Worm (Caenorhabditis elegans) whole organism, late embryonic: ENCODE results near the gene F15H10.8.

Experiments used
- C08G9.2 ChIP-seq: sonication (generic microtip); optimal IDR thresholded peaks from 2 replicates; lab custom pipeline; 2016; ENCODE audit warnings: mild to moderate bottlenecking, missing genetic modification characterization, moderate library complexity, missing compliant biosample characterization
- C38D4.7 ChIP-seq: fragments of 200-800 bp; sonication (Bioruptor generic); optimal IDR thresholded peaks from 2 replicates; lab custom pipeline; 2018; ENCODE audit warnings: mild to moderate bottlenecking, missing genetic modification characterization, moderate library complexity, missing compliant biosample characterization
- F13H6.1 ChIP-seq: sonication (generic microtip); optimal IDR thresholded peaks from 2 replicates; lab custom pipeline; 2016; ENCODE audit warnings: missing genetic modification characterization, missing compliant biosample characterization
- Y22D7AL.16 ChIP-seq: sonication (generic microtip); optimal IDR thresholded peaks from 2 replicates; lab custom pipeline; 2016; ENCODE audit warnings: missing genetic modification characterization, missing compliant biosample characterization
- ahr-1 ChIP-seq: sonication (generic microtip); optimal IDR thresholded peaks from 2 replicates; lab custom pipeline; 2016; ENCODE audit warnings: missing genetic modification characterization, missing compliant biosample characterization
- ama-1 ChIP-seq: fragments of 150-350 bp; optimal IDR thresholded peaks from 2 replicates; lab custom pipeline; 2014
- ceh-14 ChIP-seq: sonication (generic microtip); optimal IDR thresholded peaks from 2 replicates; lab custom pipeline; 2016; ENCODE audit warnings: missing genotype, missing genetic modification characterization, missing compliant biosample characterization
- ceh-18 ChIP-seq: sonication (generic microtip); optimal IDR thresholded peaks from 2 replicates; lab custom pipeline; 2016; ENCODE audit warnings: missing genetic modification characterization, missing compliant biosample characterization
- ceh-19 ChIP-seq: fragments of 200-800 bp; sonication (Bioruptor generic); optimal IDR thresholded peaks from 2 replicates; lab custom pipeline; 2018; ENCODE audit warnings: mild to moderate bottlenecking, missing genetic modification characterization, missing compliant biosample characterization
- ceh-2 ChIP-seq: sonication (generic microtip); optimal IDR thresholded peaks from 2 replicates; lab custom pipeline; 2016; ENCODE audit warnings: missing genotype, missing genetic modification characterization, missing compliant biosample characterization
- ceh-22 ChIP-seq: sonication (generic microtip); optimal IDR thresholded peaks from 2 replicates; lab custom pipeline; 2017; ENCODE audit warnings: missing biosample characterization, missing genetic modification characterization
- ceh-30 ChIP-seq: fragments of 150-350 bp; optimal IDR thresholded peaks from 2 replicates; lab custom pipeline; 2014; ENCODE audit warnings: missing biosample characterization, missing genetic modification characterization
- ceh-31 ChIP-seq: sonication (generic microtip); optimal IDR thresholded peaks from 2 replicates; lab custom pipeline; 2016; ENCODE audit warnings: missing genetic modification characterization, missing compliant biosample characterization
- ceh-6 ChIP-seq: fragments of 200-800 bp; sonication (Bioruptor generic); optimal IDR thresholded peaks from 2 replicates; lab custom pipeline; 2018; ENCODE audit warnings: mild to moderate bottlenecking, missing genetic modification characterization, missing compliant biosample characterization
- ceh-9 ChIP-seq: sonication (generic microtip); optimal IDR thresholded peaks from 2 replicates; lab custom pipeline; 2016; ENCODE audit warnings: mild to moderate bottlenecking, missing genetic modification characterization, inconsistent platforms, missing compliant biosample characterization
- che-1 ChIP-seq: sonication (generic microtip); optimal IDR thresholded peaks from 2 replicates; lab custom pipeline; 2016; ENCODE audit warnings: mild to moderate bottlenecking, missing genetic modification characterization, missing compliant biosample characterization
- dmd-4 ChIP-seq: sonication (generic microtip); optimal IDR thresholded peaks from 2 replicates; lab custom pipeline; 2016; ENCODE audit warnings: borderline replicate concordance, missing genetic modification characterization, missing compliant biosample characterization
- elt-2 ChIP-seq: sonication (generic microtip); optimal IDR thresholded peaks from 2 replicates; lab custom pipeline; 2016; ENCODE audit warnings: missing genetic modification reagents, missing genetic modification characterization, missing compliant biosample characterization
- fkh-10 ChIP-seq: fragments of 150-350 bp; optimal IDR thresholded peaks from 2 replicates; lab custom pipeline; 2014; ENCODE audit warnings: missing biosample characterization, missing genetic modification reagents, missing genetic modification characterization
- fkh-6 ChIP-seq: sonication (generic microtip); optimal IDR thresholded peaks from 2 replicates; lab custom pipeline; 2016; ENCODE audit warnings: missing genetic modification characterization, missing compliant biosample characterization
- hlh-13 ChIP-seq: fragments of 200-800 bp; sonication (Bioruptor generic); optimal IDR thresholded peaks from 2 replicates; lab custom pipeline; 2018; ENCODE audit warnings: mild to moderate bottlenecking, missing genetic modification characterization, missing compliant biosample characterization
- hlh-15 ChIP-seq: sonication (generic microtip); optimal IDR thresholded peaks from 2 replicates; lab custom pipeline; 2016; ENCODE audit warnings: missing genetic modification characterization, missing compliant biosample characterization
- hlh-30 ChIP-seq: sonication (generic microtip); optimal IDR thresholded peaks from 2 replicates; lab custom pipeline; 2017; ENCODE audit warnings: antibody characterized with exemption, missing genetic modification characterization, missing compliant biosample characterization; ENCODE audit not compliant: insufficient read depth
- hlh-6 ChIP-seq: sonication (generic microtip); optimal IDR thresholded peaks from 2 replicates; lab custom pipeline; 2016; ENCODE audit warnings: missing genotype, missing genetic modification characterization, missing compliant biosample characterization
- nfya-1 ChIP-seq: sonication (generic microtip); optimal IDR thresholded peaks from 2 replicates; lab custom pipeline; 2017; ENCODE audit warnings: missing genetic modification characterization, mild to moderate bottlenecking, missing compliant biosample characterization, antibody characterized with exemption, moderate library complexity
- pag-3 ChIP-seq: sonication (generic microtip); optimal IDR thresholded peaks from 2 replicates; lab custom pipeline; 2016; ENCODE audit warnings: missing compliant biosample characterization, missing genetic modification characterization, borderline replicate concordance
- pax-1 ChIP-seq: fragments of 150-350 bp; optimal IDR thresholded peaks from 2 replicates; lab custom pipeline; 2014; ENCODE audit warnings: missing biosample characterization, missing genetic modification characterization
- pha-2 ChIP-seq: sonication (generic microtip); optimal IDR thresholded peaks from 2 replicates; lab custom pipeline; 2017; ENCODE audit warnings: mild to moderate bottlenecking, missing genetic modification characterization, missing compliant biosample characterization
- ref-2 ChIP-seq: sonication (generic microtip); optimal IDR thresholded peaks from 2 replicates; lab custom pipeline; 2016; ENCODE audit warnings: missing genetic modification characterization, missing compliant biosample characterization
- rnt-1 ChIP-seq: sonication (generic microtip); optimal IDR thresholded peaks from 2 replicates; lab custom pipeline; 2016; ENCODE audit warnings: missing genetic modification characterization, missing compliant biosample characterization
- sdc-2 ChIP-seq: sonication (generic microtip); optimal IDR thresholded peaks from 2 replicates; lab custom pipeline; 2016; ENCODE audit warnings: missing genotype, missing genetic modification characterization, missing compliant biosample characterization
- sox-2 ChIP-seq: fragments of 200-800 bp; sonication (Bioruptor generic); IDR thresholded peaks from 2 replicates; pipeline ENCODE4 v1.3.6; 2022; ENCODE audit warnings: missing genetic modification reagents, missing genetic modification characterization, missing compliant biosample characterization
- sox-4 ChIP-seq: sonication (generic microtip); optimal IDR thresholded peaks from 2 replicates; lab custom pipeline; 2017; ENCODE audit warnings: mild to moderate bottlenecking, missing genetic modification characterization, inconsistent platforms, missing compliant biosample characterization
- syd-9 ChIP-seq: sonication (generic microtip); optimal IDR thresholded peaks from 2 replicates; lab custom pipeline; 2016; ENCODE audit warnings: mild to moderate bottlenecking, missing genetic modification characterization, moderate library complexity, missing compliant biosample characterization
- tbx-2 ChIP-seq: sonication (generic microtip); optimal IDR thresholded peaks from 2 replicates; lab custom pipeline; 2016; ENCODE audit warnings: missing genetic modification characterization, missing compliant biosample characterization
- tbx-7 ChIP-seq: sonication (generic microtip); optimal IDR thresholded peaks from 2 replicates; lab custom pipeline; 2016; ENCODE audit warnings: missing genotype, missing genetic modification characterization, missing compliant biosample characterization
- unc-3 ChIP-seq, 2 experiments: fragments of 200-800 bp in 1 of 2; sonication (Bioruptor generic) in 1 of 2; sonication (generic microtip) in 1 of 2; conservative IDR thresholded peaks in 1 of 2; optimal IDR thresholded peaks in 1 of 2; 2 replicates each; pipeline versions ENCODE4 v1.3.6 to Lab custom; 2016 to 2022; ENCODE audit warnings: missing compliant biosample characterization in 2 of 2, missing genetic modification characterization in 2 of 2, missing genetic modification reagents in 1 of 2
- unc-42 ChIP-seq: sonication (generic microtip); optimal IDR thresholded peaks from 2 replicates; lab custom pipeline; 2016; ENCODE audit warnings: missing genotype, missing genetic modification characterization, missing compliant biosample characterization
- unc-55 ChIP-seq: sonication (generic microtip); optimal IDR thresholded peaks from 2 replicates; lab custom pipeline; 2017; ENCODE audit warnings: missing biosample characterization, missing genetic modification reagents, missing genetic modification characterization
- unc-86 ChIP-seq: sonication (generic microtip); optimal IDR thresholded peaks from 2 replicates; lab custom pipeline; 2016; ENCODE audit warnings: missing genetic modification characterization, missing compliant biosample characterization
- ztf-16 ChIP-seq: sonication (generic microtip); optimal IDR thresholded peaks from 2 replicates; lab custom pipeline; 2017; ENCODE audit warnings: missing genetic modification characterization, missing compliant biosample characterization

Gene F15H10.8

DNA sequence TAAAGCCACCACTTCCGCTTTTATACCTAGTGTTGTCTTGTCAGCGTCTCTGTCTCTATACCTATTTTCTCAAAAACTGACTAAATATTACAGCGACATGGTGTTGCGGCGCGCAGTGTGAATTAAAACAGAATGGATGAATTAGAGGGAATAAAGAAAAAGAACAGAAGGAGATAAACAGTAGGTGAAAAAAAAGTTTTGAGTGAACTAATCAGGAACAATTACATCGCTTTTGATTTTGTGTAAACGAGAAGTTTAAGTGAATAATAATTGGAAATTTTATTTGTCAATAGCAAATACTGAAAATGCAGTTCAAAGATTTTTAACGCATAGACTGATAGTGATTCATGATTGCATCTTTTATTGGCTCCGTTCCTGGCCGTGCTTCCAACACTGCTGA is 22.4 kb upstream of the F15H10.8 start, which contains the start of gene col-12:
TSS of gene col-12 (minus strand) at position 101 of the 400 bp plus-strand sequence.
- TF ChIP-seq ceh-31 (tag; lab: Kevin White, UChicago) (no peak), ceh-6 (GFP tag; lab: Kevin White, UChicago) (no peak), sdc-2 (tag; lab: Kevin White, UChicago) (no peak), ceh-14 (tag; lab: Kevin White, UChicago) (no peak), F13H6.1 (no peak), hlh-6 (tag; lab: Kevin White, UChicago) (no peak), dmd-4 (tag; lab: Kevin White, UChicago) (no peak), ahr-1 (tag; lab: Kevin White, UChicago) (no peak), sox-4 (tag; lab: Kevin White, UChicago) (no peak), ref-2 (tag; lab: Kevin White, UChicago) (no peak), ceh-22 (tag; lab: Kevin White, UChicago) (no peak), hlh-15 (tag; lab: Kevin White, UChicago) (no peak), ama-1 (no peak), rnt-1 (tag; lab: Kevin White, UChicago) (no peak), ceh-19 (GFP tag; lab: Kevin White, UChicago) (no peak), unc-3 (GFP tag; conservative IDR thresholded peaks at IDR 0.05; lab: Robert Waterston, UW) (no peak), unc-3 (tag; optimal IDR thresholded peaks at IDR 0.05; lab: Kevin White, UChicago) (no peak), pax-1 (tag; lab: Kevin White, UChicago) (no peak), Y22D7AL.16 (tag; lab: Kevin White, UChicago) (no peak), hlh-30 (tag; lab: Kevin White, UChicago) (no peak), pha-2 (tag; lab: Kevin White, UChicago) (no peak)

DNA sequence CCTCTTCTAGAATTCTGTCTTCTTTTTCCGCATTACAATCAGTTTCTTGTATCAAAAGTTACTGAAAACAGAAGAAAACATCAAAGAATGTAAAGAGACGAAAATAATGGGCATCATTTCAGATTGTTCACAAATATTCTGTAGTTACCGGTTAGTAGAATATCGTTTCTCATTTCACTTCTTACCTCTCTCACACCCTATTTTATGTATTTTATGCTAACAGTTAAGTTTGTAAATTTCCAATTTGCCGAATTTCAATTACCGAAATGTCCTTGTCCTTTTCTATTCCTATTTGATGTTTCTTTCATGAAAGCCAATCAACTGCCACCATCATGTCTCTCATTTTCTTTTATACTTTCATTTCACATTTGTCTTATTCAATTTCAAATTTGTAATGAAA is 20.8 kb upstream of the F15H10.8 start:
- no peak for TF ChIP-seq sox-2 (GFP tag; lab: Robert Waterston, UW)
- no peak for TF ChIP-seq ceh-9
- TF ChIP-seq che-1 (tag; lab: Kevin White, UChicago), result no peak
- no peak for TF ChIP-seq ceh-18 (tag; lab: Kevin White, UChicago)
- no peak for TF ChIP-seq hlh-13 (GFP tag; lab: Kevin White, UChicago)
- TF ChIP-seq pag-3 (tag; lab: Kevin White, UChicago), result no peak
- TF ChIP-seq sox-4 (tag; lab: Kevin White, UChicago), result no peak
- no peak for TF ChIP-seq C08G9.2

DNA sequence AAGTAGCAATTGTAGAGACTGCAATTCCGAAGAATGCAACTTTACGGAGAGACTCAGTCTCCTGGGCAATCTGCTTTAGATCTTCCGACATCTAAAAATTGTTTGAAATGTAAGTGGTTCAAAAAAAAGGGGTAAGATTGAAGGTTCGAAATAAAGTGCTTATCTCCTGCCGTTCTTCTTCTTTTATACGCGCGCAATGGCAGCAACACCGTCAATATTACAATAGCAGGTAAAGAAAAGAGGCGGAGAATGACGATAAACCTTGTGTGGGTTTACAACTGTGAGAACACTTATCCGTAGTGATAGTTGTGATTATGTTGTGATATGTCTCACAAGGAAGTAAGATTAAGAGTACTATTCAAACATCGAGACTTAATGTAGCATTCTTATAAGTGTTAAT is 19.1 kb upstream of the F15H10.8 start, which contains the start of gene col-13:
TSS of gene col-13 (minus strand) at position 101 of the 400 bp plus-strand sequence.
- TF ChIP-seq hlh-13 (GFP tag; lab: Kevin White, UChicago) (no peak), ceh-2 (tag; lab: Kevin White, UChicago) (no peak), unc-86 (tag; lab: Kevin White, UChicago) (no peak), ceh-6 (GFP tag; lab: Kevin White, UChicago) (no peak), ztf-16 (tag; lab: Kevin White, UChicago) (no peak), tbx-2 (tag; lab: Kevin White, UChicago) (no peak), ceh-30 (tag; lab: Kevin White, UChicago) (no peak), unc-42 (no peak), fkh-10 (no peak), tbx-7 (tag; lab: Kevin White, UChicago) (no peak), ahr-1 (tag; lab: Kevin White, UChicago) (no peak), nfya-1 (tag; lab: Kevin White, UChicago) (no peak), ceh-9 (no peak), syd-9 (no peak), fkh-6 (tag; lab: Kevin White, UChicago) (no peak), ceh-22 (tag; lab: Kevin White, UChicago) (no peak), C08G9.2 (no peak), C38D4.7 (GFP tag; lab: Kevin White, UChicago) (no peak), unc-55 (GFP tag; lab: Kevin White, UChicago) (no peak), elt-2 (tag; lab: Kevin White, UChicago) (no peak)
